Fruit fly (Drosophila melanogaster) S2 (cell line): ENCODE measurements around the gene CG11267.

ENCODE experiments used
- CG8478 ChIP-seq: fragments of >200 bp; optimal IDR thresholded peaks from 2 replicates; lab custom pipeline; 2018
- CTCF ChIP-seq, 2 experiments: fragments of >200 bp; optimal IDR thresholded peaks; 2 replicates each; lab custom pipeline; 2018

CG11267 gene

dm6 chr3L:13015823-13016465, at the start of gene CG11267:
Gene CG11267 (plus strand): TSS chr3L:13016050.
- TF ChIP-seq CG8478 (lab: Kevin White, UChicago), result no peak
- no peak for TF ChIP-seq CTCF (optimal IDR thresholded peaks at IDR 0.05; lab: Kevin White, UChicago)

- TF ChIP-seq CG8478 (lab: Kevin White, UChicago), result no peak
Measured at dm6 chr3L:12967633-12968032, 48.2 kb upstream of the CG11267 start, which contains the start of gene Or69a. Gene Or69a (minus strand): TSS chr3L:12967733.

- TF ChIP-seq CG8478 (lab: Kevin White, UChicago), result no peak
- TF ChIP-seq CTCF (optimal IDR thresholded peaks at IDR 0.05; lab: Kevin White, UChicago), result no peak
Measured at dm6 chr3L:12972259-12972658, 43.6 kb upstream of the CG11267 start, which contains the start of the genes CG10748 and CG10749. Gene CG10748 (minus strand): TSS chr3L:12972359. Gene CG10749 (plus strand): TSS chr3L:12972474.

- TF ChIP-seq CTCF (optimal IDR thresholded peaks at IDR 0.05; lab: Kevin White, UChicago) (no peak), CG8478 (lab: Kevin White, UChicago) (no peak)
Measured at dm6 chr3L:12994835-12995234, 21.0 kb upstream of the CG11267 start, which contains the start of gene CG11262. Gene CG11262 (plus strand): TSS chr3L:12995135.

dm6 chr3L:13006490-13006889, 9.4 kb upstream of the CG11267 start, which contains the start of gene CG11263:
Gene CG11263 (plus strand): TSS chr3L:13006817.
- TF ChIP-seq CTCF (optimal IDR thresholded peaks at IDR 0.05; lab: Kevin White, UChicago), result peak in 1 of 2 experiments; percentile 30
- no peak for TF ChIP-seq CG8478 (lab: Kevin White, UChicago)

- TF ChIP-seq CG8478 (lab: Kevin White, UChicago), result no peak
- TF ChIP-seq CTCF (optimal IDR thresholded peaks at IDR 0.05; lab: Kevin White, UChicago), result no peak
Measured at dm6 chr3L:13007946-13008462, 7.8 kb upstream of the CG11267 start.

- TF ChIP-seq CTCF (optimal IDR thresholded peaks at IDR 0.05; lab: Kevin White, UChicago) (no peak), CG8478 (lab: Kevin White, UChicago) (no peak)
Measured at dm6 chr3L:13011511-13011910, 4.3 kb upstream of the CG11267 start, which contains the start of gene Cul6. Gene Cul6 (minus strand): TSS chr3L:13011685.

- no peak for TF ChIP-seq CG8478 (lab: Kevin White, UChicago)
- no peak for TF ChIP-seq CTCF (optimal IDR thresholded peaks at IDR 0.05; lab: Kevin White, UChicago)
Measured at dm6 chr3L:13014693-13015092, 1.2 kb upstream of the CG11267 start.

- no peak for TF ChIP-seq CTCF (optimal IDR thresholded peaks at IDR 0.05; lab: Kevin White, UChicago)
- no peak for TF ChIP-seq CG8478 (lab: Kevin White, UChicago)
Measured at dm6 chr3L:13015195-13015822, 541 bp upstream of the CG11267 start, which contains the start of gene MICAL-like. Gene MICAL-like (minus strand): TSS chr3L:13015332.

dm6 chr3L:13017803-13018324, 2.0 kb downstream of the CG11267 start, which contains the start of the genes mRpL20 and Icmt:
Gene mRpL20 (minus strand): TSS chr3L:13017867.
Gene Icmt (plus strand): TSS chr3L:13018266.
- TF ChIP-seq CG8478 (lab: Kevin White, UChicago) (no peak), CTCF (optimal IDR thresholded peaks at IDR 0.05; lab: Kevin White, UChicago) (no peak)

dm6 chr3L:13019249-13019956, 3.6 kb downstream of the CG11267 start:
- TF ChIP-seq CG8478 (lab: Kevin White, UChicago) (no peak), CTCF (optimal IDR thresholded peaks at IDR 0.05; lab: Kevin White, UChicago) (no peak)

dm6 chr3L:13021727-13022126, 5.9 kb downstream of the CG11267 start:
- TF ChIP-seq CTCF (optimal IDR thresholded peaks at IDR 0.05; lab: Kevin White, UChicago), result no peak
- TF ChIP-seq CG8478 (lab: Kevin White, UChicago), result no peak

- TF ChIP-seq CG8478 (lab: Kevin White, UChicago) (no peak), CTCF (optimal IDR thresholded peaks at IDR 0.05; lab: Kevin White, UChicago) (no peak)
Measured at dm6 chr3L:13022160-13022853, 6.5 kb downstream of the CG11267 start, which contains the start of gene Adk2. Gene Adk2 (minus strand): TSS chr3L:13022688.
